Fruit fly (Drosophila melanogaster): Measurements from ENCODE around the gene CG32473.

The CG32473 gene

DNA sequence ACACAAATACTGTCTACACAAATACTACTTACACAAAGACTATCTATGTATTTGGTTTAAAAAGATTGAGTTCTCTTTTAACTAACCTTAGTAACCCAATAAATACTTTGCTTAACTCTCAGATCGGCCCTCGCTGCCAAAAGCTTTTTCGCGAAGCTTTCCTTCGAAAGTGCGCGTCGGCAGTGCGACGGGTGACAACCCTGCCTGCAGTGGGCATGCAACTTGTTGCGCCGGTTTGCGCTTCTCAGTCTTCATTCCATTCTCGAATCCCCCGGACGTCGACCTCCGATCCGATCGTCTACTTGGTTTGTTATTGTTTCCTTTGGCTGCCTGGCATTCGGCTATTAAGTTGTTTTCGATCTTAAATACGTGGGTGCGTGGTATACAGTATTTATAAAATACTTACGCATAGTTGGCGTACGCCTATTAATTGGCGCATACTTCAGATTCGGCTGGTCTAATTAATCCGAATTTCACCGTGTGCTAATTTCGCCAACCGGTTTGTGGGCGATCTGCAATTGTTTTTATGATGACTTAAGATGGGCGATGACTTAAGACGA is 42.3 kb upstream of the CG32473 start, which contains the start of gene CG11686 (continued):
- TF ChIP-seq hbn (GFP tag; IDR thresholded peaks at IDR 0.05; ENCODE audit: partially characterized antibody) (no peak), CG1647 (GFP tag; optimal IDR thresholded peaks at IDR 0.05) (no peak), zen2 (GFP tag; IDR thresholded peaks at IDR 0.05; ENCODE audit: partially characterized antibody) (no peak), CG17328 (GFP tag; IDR thresholded peaks at IDR 0.05) (peak; percentile 38; the same call in 1 of the 2 replicates), sima (GFP tag; optimal IDR thresholded peaks at IDR 0.05) (no peak), caup (GFP tag; optimal IDR thresholded peaks at IDR 0.05; ENCODE audit: severe bottlenecking) (peak; percentile 17), Awh (GFP tag; IDR thresholded peaks at IDR 0.05) (no peak), esg (GFP tag; conservative IDR thresholded peaks at IDR 0.05) (no peak), tll (GFP tag; optimal IDR thresholded peaks at IDR 0.05) (no peak), ttk (GFP tag; IDR thresholded peaks at IDR 0.05) (no peak), chinmo (GFP tag; IDR thresholded peaks at IDR 0.05; ENCODE audit: partially characterized antibody) (peak; percentile 88; the same call in 3 of the 4 replicates), CG4854 (GFP tag; optimal IDR thresholded peaks at IDR 0.05) (no peak), Oli (tag; optimal IDR thresholded peaks at IDR 0.05) (no peak), CG18764 (GFP tag; optimal IDR thresholded peaks at IDR 0.05) (no peak), CG17186 (GFP tag; optimal IDR thresholded peaks at IDR 0.05) (peak; percentile 50), nmo (GFP tag; optimal IDR thresholded peaks at IDR 0.05) (no peak), CG17612 (GFP tag; IDR thresholded peaks at IDR 0.05) (no peak), ssp (GFP tag; IDR thresholded peaks at IDR 0.05) (no peak), CG4707 (GFP tag; optimal IDR thresholded peaks at IDR 0.05) (peak; percentile 2), CG10979 (tag; optimal IDR thresholded peaks at IDR 0.05) (peak; percentile 24), CG10543 (GFP tag; optimal IDR thresholded peaks at IDR 0.05) (no peak), CG10321 (GFP tag; IDR thresholded peaks at IDR 0.05) (no peak), D (optimal IDR thresholded peaks at IDR 0.05) (no peak), D (GFP tag; optimal IDR thresholded peaks at IDR 0.05) (no peak), CG8290 (GFP tag; optimal IDR thresholded peaks at IDR 0.05) (no peak), CG8290 (tag; optimal IDR thresholded peaks at IDR 0.05) (peak in 1 of 2 experiments; percentile 66), Doc2 (GFP tag; IDR thresholded peaks at IDR 0.05) (no peak), CG6654 (GFP tag; optimal IDR thresholded peaks at IDR 0.05) (no peak), slbo (GFP tag; IDR thresholded peaks at IDR 0.05) (peak; percentile 35; the same call in 1 of the 2 replicates), vvl (GFP tag; IDR thresholded peaks at IDR 0.05) (0 out of 2 replicates have a peak, but pooled peaks have one; percentile 41), CG1603 (tag; optimal IDR thresholded peaks at IDR 0.05) (peak; percentile 18), insv (GFP tag; optimal IDR thresholded peaks at IDR 0.05) (no peak), stwl (tag; optimal IDR thresholded peaks at IDR 0.05) (peak; percentile 9), CG7928 (GFP tag; optimal IDR thresholded peaks at IDR 0.05) (no peak), CG9817 (tag; optimal IDR thresholded peaks at IDR 0.05) (no peak), Ets97D (GFP tag; optimal IDR thresholded peaks at IDR 0.05) (peak; percentile 6), Sox100B (GFP tag; optimal IDR thresholded peaks at IDR 0.05) (no peak), bbx (GFP tag; IDR thresholded peaks at IDR 0.05; ENCODE audit: partially characterized antibody) (peak; percentile 56; the same call in 1 of the 2 replicates), ci (GFP tag; IDR thresholded peaks at IDR 0.05) (peak; percentile 82; the same call in 2 of the 3 replicates), tna (GFP tag; IDR thresholded peaks at IDR 0.05; ENCODE audit: partially characterized antibody) (no peak), Dek (tag; optimal IDR thresholded peaks at IDR 0.05) (no peak), lilli (GFP tag; optimal IDR thresholded peaks at IDR 0.05) (peak; percentile 6), CG2712 (tag; optimal IDR thresholded peaks at IDR 0.05) (no peak), Bgb (GFP tag; IDR thresholded peaks at IDR 0.05; ENCODE audit: partially characterized antibody) (peak; percentile 53; the same call in 1 of the 2 replicates), Neu2 (GFP tag; optimal IDR thresholded peaks at IDR 0.05; ENCODE audit: borderline replicate concordance) (no peak), ranshi (GFP tag; IDR thresholded peaks at IDR 0.05) (no peak), prd (optimal IDR thresholded peaks at IDR 0.05) (no peak), prd (GFP tag; IDR thresholded peaks at IDR 0.05) (0 out of 3 replicates have a peak, but pooled peaks have one; percentile 13), Atf6 (GFP tag; IDR thresholded peaks at IDR 0.05) (0 out of 2 replicates have a peak, but pooled peaks have one; percentile 15), kni (GFP tag; optimal IDR thresholded peaks at IDR 0.05) (peak; percentile 37)
